Fruit fly (Drosophila melanogaster): ENCODE measurements around the gene Trc8.

The Trc8 gene

dm6 chr3R:29479922-29480321 lies 23.7 kb downstream of the Trc8 start:
- TF ChIP-seq usp (GFP tag; optimal IDR thresholded peaks at IDR 0.05), result no peak
- peak; percentile 30 for TF ChIP-seq Hr83 (GFP tag; optimal IDR thresholded peaks at IDR 0.05; ENCODE audit: poor library complexity, severe bottlenecking)
- TF ChIP-seq h (GFP tag; optimal IDR thresholded peaks at IDR 0.05), result peak; percentile 4

dm6 chr3R:29478952-29479538 lies 24.6 kb downstream of the Trc8 start:
- no peak for TF ChIP-seq CG9705 (GFP tag; optimal IDR thresholded peaks at IDR 0.05)
- TF ChIP-seq sv (GFP tag; optimal IDR thresholded peaks at IDR 0.05), result no peak
- TF ChIP-seq rgr (GFP tag; optimal IDR thresholded peaks at IDR 0.05), result peak; percentile 22
- no peak for TF ChIP-seq GATAd (GFP tag; optimal IDR thresholded peaks at IDR 0.05)
- TF ChIP-seq usp (GFP tag; optimal IDR thresholded peaks at IDR 0.05), result no peak
- TF ChIP-seq Myc (optimal IDR thresholded peaks at IDR 0.05), result no peak
- no peak for TF ChIP-seq Dfd (GFP tag; optimal IDR thresholded peaks at IDR 0.05)
- TF ChIP-seq brk (GFP tag; optimal IDR thresholded peaks at IDR 0.05), result no peak
- no peak for TF ChIP-seq N (GFP tag; optimal IDR thresholded peaks at IDR 0.05)
- TF ChIP-seq OdsH (GFP tag; optimal IDR thresholded peaks at IDR 0.05), result peak; percentile 29
- no peak for TF ChIP-seq Dif (GFP tag; optimal IDR thresholded peaks at IDR 0.05; ENCODE audit: partially characterized antibody)
- no peak for TF ChIP-seq pan (optimal IDR thresholded peaks at IDR 0.05)
- TF ChIP-seq woc (GFP tag; optimal IDR thresholded peaks at IDR 0.05), result no peak
- TF ChIP-seq CG32264 (GFP tag; optimal IDR thresholded peaks at IDR 0.05), result no peak
- TF ChIP-seq tai (GFP tag; optimal IDR thresholded peaks at IDR 0.05), result no peak
- no peak for TF ChIP-seq Abd-B (GFP tag; optimal IDR thresholded peaks at IDR 0.05)
- TF ChIP-seq Hr83 (GFP tag; optimal IDR thresholded peaks at IDR 0.05; ENCODE audit: poor library complexity, severe bottlenecking), result peak; percentile 56
- TF ChIP-seq ey (GFP tag; optimal IDR thresholded peaks at IDR 0.05), result peak; percentile 15
- peak; percentile 20 for TF ChIP-seq Vsx2 (GFP tag; optimal IDR thresholded peaks at IDR 0.05; ENCODE audit: partially characterized antibody)
- no peak for TF ChIP-seq jim (GFP tag; optimal IDR thresholded peaks at IDR 0.05)
- no peak for TF ChIP-seq Mio (GFP tag; optimal IDR thresholded peaks at IDR 0.05)
- peak; percentile 37 for TF ChIP-seq dmrt93B (GFP tag; optimal IDR thresholded peaks at IDR 0.05)
- TF ChIP-seq br (GFP tag; optimal IDR thresholded peaks at IDR 0.05), result peak; percentile 47
- peak; percentile 44 for TF ChIP-seq h (GFP tag; optimal IDR thresholded peaks at IDR 0.05)
- no peak for TF ChIP-seq Rel (GFP tag; optimal IDR thresholded peaks at IDR 0.05)
- TF ChIP-seq Rel (tag; optimal IDR thresholded peaks at IDR 0.05), result no peak
- no peak for TF ChIP-seq Hnf4 (GFP tag; optimal IDR thresholded peaks at IDR 0.05)
- no peak for TF ChIP-seq dl (GFP tag; optimal IDR thresholded peaks at IDR 0.05; ENCODE audit: insufficient read depth in 1 of 2, partially characterized antibody in 2 of 2)
- TF ChIP-seq psq (GFP tag; optimal IDR thresholded peaks at IDR 0.05), result peak; percentile 50
- TF ChIP-seq Hr78 (GFP tag; optimal IDR thresholded peaks at IDR 0.05), result no peak
- TF ChIP-seq sage (GFP tag; optimal IDR thresholded peaks at IDR 0.05), result no peak
- TF ChIP-seq Sp1 (GFP tag; optimal IDR thresholded peaks at IDR 0.05), result peak; percentile 59
- TF ChIP-seq HLH106 (tag; optimal IDR thresholded peaks at IDR 0.05), result peak; percentile 67
- no peak for TF ChIP-seq lola (GFP tag; optimal IDR thresholded peaks at IDR 0.05)
- TF ChIP-seq foxo (GFP tag; optimal IDR thresholded peaks at IDR 0.05), result peak in 1 of 2 experiments; percentile 75
- TF ChIP-seq fru (GFP tag; optimal IDR thresholded peaks at IDR 0.05), result peak; percentile 66
- TF ChIP-seq Jra (GFP tag; optimal IDR thresholded peaks at IDR 0.05), result no peak
- no peak for TF ChIP-seq dsf (GFP tag; optimal IDR thresholded peaks at IDR 0.05; ENCODE audit: borderline replicate concordance)
- no peak for TF ChIP-seq CrebA (GFP tag; optimal IDR thresholded peaks at IDR 0.05; ENCODE audit: borderline replicate concordance)

- no peak for TF ChIP-seq h (GFP tag; optimal IDR thresholded peaks at IDR 0.05)
- no peak for TF ChIP-seq Hr83 (GFP tag; optimal IDR thresholded peaks at IDR 0.05; ENCODE audit: poor library complexity, severe bottlenecking)
- TF ChIP-seq HLH106 (tag; optimal IDR thresholded peaks at IDR 0.05), result no peak
- no peak for TF ChIP-seq CG32264 (GFP tag; optimal IDR thresholded peaks at IDR 0.05)
- no peak for TF ChIP-seq tai (GFP tag; optimal IDR thresholded peaks at IDR 0.05)
- no peak for TF ChIP-seq woc (GFP tag; optimal IDR thresholded peaks at IDR 0.05)
- TF ChIP-seq ey (GFP tag; optimal IDR thresholded peaks at IDR 0.05), result no peak
- TF ChIP-seq sv (GFP tag; optimal IDR thresholded peaks at IDR 0.05), result no peak
Observed at dm6 chr3R:29470122-29470521, 33.5 kb downstream of the Trc8 start.
